Worm (Caenorhabditis elegans): ENCODE data around the gene T13F3.4.

ce11 chrV:16309523-16309922 is 43.1 kb upstream of the T13F3.4 start, which contains the start of gene oac-7:
- TF ChIP-seq ama-1 (optimal IDR thresholded peaks at IDR 0.05) (no peak), ama-1 (GFP tag; optimal IDR thresholded peaks at IDR 0.05) (no peak), atf-7 (tag; optimal IDR thresholded peaks at IDR 0.05) (no peak), snpc-4 (GFP tag; optimal IDR thresholded peaks at IDR 0.05) (no peak), snpc-4 (tag; optimal IDR thresholded peaks at IDR 0.05) (no peak), Y95B8A.8 (GFP tag; IDR thresholded peaks at IDR 0.05) (no peak), rpc-1 (optimal IDR thresholded peaks at IDR 0.05) (no peak), rpc-1 (tag; optimal IDR thresholded peaks at IDR 0.05) (no peak), nfyb-1 (GFP tag; IDR thresholded peaks at IDR 0.05) (no peak)
